Worm (Caenorhabditis elegans): Measurements from ENCODE around the gene F56H9.2.

ce11 chrV:12673745-12674144 is 36.3 kb downstream of the F56H9.2 start:
- no peak for TF ChIP-seq R02D3.7 (tag; optimal IDR thresholded peaks at IDR 0.05)
- TF ChIP-seq egl-27 (tag; optimal IDR thresholded peaks at IDR 0.05) = no peak
- no peak for TF ChIP-seq nfya-1 (tag; optimal IDR thresholded peaks at IDR 0.05; ENCODE audit: insufficient read depth)
- TF ChIP-seq ceh-16 (tag; optimal IDR thresholded peaks at IDR 0.05) = no peak
- TF ChIP-seq nhr-237 (tag; optimal IDR thresholded peaks at IDR 0.05) = no peak
- TF ChIP-seq unc-62 (GFP tag; optimal IDR thresholded peaks at IDR 0.05) = no peak
- no peak for TF ChIP-seq elt-3 (tag; optimal IDR thresholded peaks at IDR 0.05)
- no peak for TF ChIP-seq nhr-11 (tag; optimal IDR thresholded peaks at IDR 0.05)
- TF ChIP-seq unc-39 (tag; optimal IDR thresholded peaks at IDR 0.05) = no peak
- TF ChIP-seq ZK546.5 (tag; optimal IDR thresholded peaks at IDR 0.05) = no peak
- no peak for TF ChIP-seq daf-12 (tag; optimal IDR thresholded peaks at IDR 0.05)
- no peak for TF ChIP-seq elt-1 (tag; optimal IDR thresholded peaks at IDR 0.05)
